Worm (Caenorhabditis elegans): Measurements from ENCODE around the gene srx-125.

- TF ChIP-seq R02D3.7 (tag; optimal IDR thresholded peaks at IDR 0.05): no peak
- TF ChIP-seq ztf-11 (tag; optimal IDR thresholded peaks at IDR 0.05): no peak
- TF ChIP-seq nhr-12 (tag; optimal IDR thresholded peaks at IDR 0.05): no peak
- peak; percentile 46 for TF ChIP-seq F13H6.1 (tag; optimal IDR thresholded peaks at IDR 0.05)
- TF ChIP-seq lin-11 (tag; optimal IDR thresholded peaks at IDR 0.05): no peak
- TF ChIP-seq elt-3 (tag; optimal IDR thresholded peaks at IDR 0.05): no peak
- no peak for TF ChIP-seq dmd-4 (tag; optimal IDR thresholded peaks at IDR 0.05)
- no peak for TF ChIP-seq nhr-77 (tag; optimal IDR thresholded peaks at IDR 0.05)
These were observed 6.5 kb downstream of the srx-125 start for ce11 chrV:13373643-13374042.
